Fruit fly (Drosophila melanogaster) whole organism, embryonic: ENCODE data around the gene Jon99Fii.

ENCODE experiments used
- Atf6 ChIP-seq: fragments of 200-800 bp; sonication (Bioruptor generic); IDR thresholded peaks from 2 replicates; pipeline ENCODE4 v1.3.6; 2022; ENCODE audit warnings: missing biosample characterization, missing genetic modification characterization
- Bteb2 ChIP-seq: fragments of 200-800 bp; sonication (Bioruptor generic); optimal IDR thresholded peaks from 2 replicates; lab custom pipeline; 2016; ENCODE audit warnings: missing biosample characterization, missing genetic modification characterization
- CG10431 ChIP-seq: fragments of 200-800 bp; sonication (Bioruptor generic); optimal IDR thresholded peaks from 3 replicates; lab custom pipeline; 2018; ENCODE audit warnings: missing biosample characterization, mild to moderate bottlenecking, missing genetic modification characterization
- CG10654 ChIP-seq: fragments of 200-800 bp; sonication (Bioruptor generic); optimal IDR thresholded peaks from 2 replicates; lab custom pipeline; 2016; ENCODE audit warnings: missing biosample characterization, missing genetic modification characterization
- CG11560 ChIP-seq: fragments of 200-800 bp; sonication (Bioruptor generic); IDR thresholded peaks from 3 replicates; pipeline ENCODE4 v1.3.6; 2022; ENCODE audit warnings: missing biosample characterization, missing genetic modification characterization
- CG12219 ChIP-seq: fragments of 200-800 bp; sonication (Bioruptor generic); optimal IDR thresholded peaks from 3 replicates; lab custom pipeline; 2018; ENCODE audit warnings: missing biosample characterization, mild to moderate bottlenecking, missing genetic modification characterization
- CG12299 ChIP-seq: fragments of 200-800 bp; sonication (Bioruptor generic); optimal IDR thresholded peaks from 2 replicates; lab custom pipeline; 2018; ENCODE audit warnings: missing biosample characterization, mild to moderate bottlenecking, missing genetic modification characterization
- CG12744 ChIP-seq: fragments of 200-800 bp; sonication (Bioruptor generic); optimal IDR thresholded peaks from 2 replicates; lab custom pipeline; 2016; ENCODE audit warnings: missing biosample characterization, missing genetic modification characterization
- CG14441 ChIP-seq: fragments of 200-800 bp; sonication (Bioruptor generic); IDR thresholded peaks from 2 replicates; pipeline ENCODE4 v1.3.6; 2022; ENCODE audit warnings: missing biosample characterization, missing genetic modification characterization
- CG1603 ChIP-seq: fragments of 200-800 bp; sonication (Bioruptor generic); optimal IDR thresholded peaks from 2 replicates; lab custom pipeline; 2019; ENCODE audit warnings: missing biosample characterization, mild to moderate bottlenecking, missing genetic modification characterization, moderate library complexity
- CG17361 ChIP-seq: fragments of 200-800 bp; sonication (Bioruptor generic); IDR thresholded peaks from 3 replicates; pipeline ENCODE4 v1.3.6; 2022; ENCODE audit warnings: missing biosample characterization, missing genetic modification characterization
- CG31224 ChIP-seq: fragments of 200-800 bp; sonication (Bioruptor generic); IDR thresholded peaks from 2 replicates; pipeline ENCODE4 v1.3.6; 2022; ENCODE audit warnings: missing biosample characterization, missing genetic modification characterization
- CG34224 ChIP-seq: fragments of 200-800 bp; sonication (Bioruptor generic); IDR thresholded peaks from 3 replicates; pipeline ENCODE4 v1.3.6; 2022; ENCODE audit warnings: missing biosample characterization, missing genetic modification characterization; ENCODE audit not compliant: partially characterized antibody
- CG34376 ChIP-seq: fragments of 200-800 bp; sonication (Bioruptor generic); optimal IDR thresholded peaks from 2 replicates; lab custom pipeline; 2018; ENCODE audit warnings: missing biosample characterization, mild to moderate bottlenecking, missing genetic modification characterization
- CG42726 ChIP-seq: fragments of 200-800 bp; sonication (Bioruptor generic); IDR thresholded peaks from 2 replicates; pipeline ENCODE4 v1.3.6; 2022; ENCODE audit warnings: missing biosample characterization, missing genetic modification characterization; ENCODE audit not compliant: partially characterized antibody
- CG4617 ChIP-seq: fragments of 200-800 bp; sonication (Bioruptor generic); optimal IDR thresholded peaks from 3 replicates; lab custom pipeline; 2016; ENCODE audit warnings: missing biosample characterization, missing genetic modification characterization, borderline replicate concordance
- CG8359 ChIP-seq: fragments of 200-800 bp; sonication (Bioruptor generic); optimal IDR thresholded peaks from 2 replicates; lab custom pipeline; 2017; ENCODE audit warnings: missing biosample characterization, mild to moderate bottlenecking, missing genetic modification characterization, borderline replicate concordance
- CG9727 ChIP-seq: fragments of 200-800 bp; sonication (Bioruptor generic); optimal IDR thresholded peaks from 3 replicates; lab custom pipeline; 2017; ENCODE audit warnings: missing biosample characterization, mild to moderate bottlenecking, missing genetic modification characterization
- Dip3 ChIP-seq: fragments of 200-800 bp; sonication (Bioruptor generic); optimal IDR thresholded peaks from 3 replicates; lab custom pipeline; 2016; ENCODE audit warnings: missing biosample characterization, missing genetic modification characterization
- Drgx ChIP-seq: fragments of 200-800 bp; sonication (Bioruptor generic); IDR thresholded peaks from 2 replicates; pipeline ENCODE4 v1.3.6; 2022; ENCODE audit warnings: missing biosample characterization, missing genetic modification characterization
- ERR ChIP-seq: fragments of 200-800 bp; sonication (Bioruptor generic); optimal IDR thresholded peaks from 2 replicates; lab custom pipeline; 2016; ENCODE audit warnings: missing biosample characterization, missing genetic modification characterization
- Elba2 ChIP-seq: fragments of 200-800 bp; sonication (Bioruptor generic); optimal IDR thresholded peaks from 3 replicates; lab custom pipeline; 2016; ENCODE audit warnings: missing biosample characterization, missing genetic modification characterization
- HLH4C ChIP-seq: fragments of 200-800 bp; sonication (Bioruptor generic); IDR thresholded peaks from 3 replicates; pipeline ENCODE4 v1.3.6; 2022; ENCODE audit warnings: missing biosample characterization, missing genetic modification characterization; ENCODE audit not compliant: partially characterized antibody
- Hr78 ChIP-seq, 2 experiments: fragments of 200-800 bp in 1 of 2; fragments of >200 bp in 1 of 2; sonication (Bioruptor generic) in 1 of 2; optimal IDR thresholded peaks; 2 replicates each; lab custom pipeline; 2017 to 2019; ENCODE audit warnings: missing biosample characterization in 2 of 2, missing genetic modification characterization in 2 of 2, mild to moderate bottlenecking in 1 of 2, moderate library complexity in 1 of 2
- Meics ChIP-seq: fragments of 200-800 bp; sonication (Bioruptor generic); optimal IDR thresholded peaks from 2 replicates; lab custom pipeline; 2017; ENCODE audit warnings: missing biosample characterization, mild to moderate bottlenecking, missing genetic modification characterization
- Neu2 ChIP-seq: fragments of 200-800 bp; sonication (Bioruptor generic); optimal IDR thresholded peaks from 3 replicates; lab custom pipeline; 2016; ENCODE audit warnings: missing biosample characterization, missing genetic modification characterization, borderline replicate concordance
- Pdp1 ChIP-seq, 2 experiments: fragments of 200-800 bp; sonication (Bioruptor generic); optimal IDR thresholded peaks; 3 replicates each; lab custom pipeline; 2016; ENCODE audit warnings: missing biosample characterization in 2 of 2, missing genetic modification characterization in 2 of 2, mild to moderate bottlenecking in 1 of 2, moderate library complexity in 1 of 2
- Poxn ChIP-seq: fragments of 200-800 bp; sonication (Bioruptor generic); IDR thresholded peaks from 2 replicates; pipeline ENCODE4 v1.3.6; 2022; ENCODE audit warnings: missing biosample characterization, missing genetic modification characterization
- Rx ChIP-seq: fragments of 200-800 bp; sonication (Bioruptor generic); IDR thresholded peaks from 2 replicates; pipeline ENCODE4 v1.3.6; 2022; ENCODE audit warnings: missing biosample characterization, missing genetic modification characterization
- Sox100B ChIP-seq: fragments of 200-800 bp; sonication (Bioruptor generic); optimal IDR thresholded peaks from 3 replicates; lab custom pipeline; 2018; ENCODE audit warnings: missing biosample characterization, mild to moderate bottlenecking, missing genetic modification characterization
- Tbp ChIP-seq: fragments of >200 bp; optimal IDR thresholded peaks from 2 replicates; lab custom pipeline; 2018; ENCODE audit warnings: missing biosample characterization, missing genetic modification characterization
- ase ChIP-seq: fragments of 200-800 bp; sonication (Bioruptor generic); IDR thresholded peaks from 3 replicates; pipeline ENCODE4 v1.3.6; 2022; ENCODE audit warnings: missing biosample characterization, missing genetic modification characterization
- bab2 ChIP-seq: fragments of 200-800 bp; sonication (Bioruptor generic); optimal IDR thresholded peaks from 2 replicates; lab custom pipeline; 2016; ENCODE audit warnings: missing biosample characterization, missing genetic modification characterization
- bbx ChIP-seq: fragments of 200-800 bp; sonication (Bioruptor generic); IDR thresholded peaks from 2 replicates; pipeline ENCODE4 v1.3.6; 2022; ENCODE audit warnings: missing biosample characterization, missing genetic modification characterization; ENCODE audit not compliant: partially characterized antibody
- cg ChIP-seq: fragments of 200-800 bp; sonication (Bioruptor generic); optimal IDR thresholded peaks from 3 replicates; lab custom pipeline; 2019; ENCODE audit warnings: missing biosample characterization, mild to moderate bottlenecking, missing genetic modification characterization, moderate library complexity
- chinmo ChIP-seq: fragments of 200-800 bp; sonication (Bioruptor generic); IDR thresholded peaks from 4 replicates; pipeline ENCODE4 v1.3.6; 2022; ENCODE audit warnings: missing biosample characterization, missing genetic modification characterization; ENCODE audit not compliant: partially characterized antibody
- gcm2 ChIP-seq: fragments of 200-800 bp; sonication (Bioruptor generic); optimal IDR thresholded peaks from 2 replicates; lab custom pipeline; 2016; ENCODE audit warnings: missing biosample characterization, missing genetic modification characterization
- hth ChIP-seq: fragments of >200 bp; optimal IDR thresholded peaks from 2 replicates; lab custom pipeline; 2017; ENCODE audit warnings: inconsistent platforms
- ind ChIP-seq: fragments of 200-800 bp; sonication (Bioruptor generic); optimal IDR thresholded peaks from 3 replicates; lab custom pipeline; 2016; ENCODE audit warnings: missing biosample characterization, missing genetic modification characterization
- lbe ChIP-seq: fragments of 200-800 bp; sonication (Bioruptor generic); optimal IDR thresholded peaks from 2 replicates; lab custom pipeline; 2016; ENCODE audit warnings: missing biosample characterization, mild to moderate bottlenecking, missing genetic modification characterization
- mam ChIP-seq: fragments of 200-800 bp; sonication (Bioruptor generic); optimal IDR thresholded peaks from 3 replicates; lab custom pipeline; 2016; ENCODE audit warnings: missing biosample characterization, missing genetic modification characterization
- mirr ChIP-seq: fragments of 200-800 bp; sonication (Bioruptor generic); optimal IDR thresholded peaks from 3 replicates; lab custom pipeline; 2018; ENCODE audit warnings: missing biosample characterization, mild to moderate bottlenecking, missing genetic modification characterization
- nom ChIP-seq: fragments of 200-800 bp; sonication (Bioruptor generic); optimal IDR thresholded peaks from 2 replicates; lab custom pipeline; 2017; ENCODE audit warnings: missing biosample characterization, missing genetic modification characterization, mild to moderate bottlenecking, moderate library complexity, missing genetic modification reagents
- ranshi ChIP-seq: fragments of 200-800 bp; sonication (Bioruptor generic); IDR thresholded peaks from 2 replicates; pipeline ENCODE4 v1.3.6; 2022; ENCODE audit warnings: missing biosample characterization, missing genetic modification characterization
- schlank ChIP-seq: fragments of 200-800 bp; sonication (Bioruptor generic); optimal IDR thresholded peaks from 2 replicates; lab custom pipeline; 2018; ENCODE audit warnings: missing biosample characterization, mild to moderate bottlenecking, missing genetic modification characterization
- sens ChIP-seq: fragments of 200-800 bp; sonication (Bioruptor generic); peaks from one replicate; lab custom pipeline; 2016; ENCODE audit warnings: missing biosample characterization, missing genetic modification characterization
- sens-2 ChIP-seq: fragments of 200-800 bp; sonication (Bioruptor generic); IDR thresholded peaks from 2 replicates; pipeline ENCODE4 v1.3.6; 2022; ENCODE audit warnings: missing biosample characterization, missing genetic modification characterization
- stc ChIP-seq: fragments of 200-800 bp; sonication (Bioruptor generic); IDR thresholded peaks from 2 replicates; pipeline ENCODE4 v1.3.6; 2022; ENCODE audit warnings: missing biosample characterization, missing genetic modification characterization
- sug ChIP-seq: fragments of 200-800 bp; optimal IDR thresholded peaks from 2 replicates; lab custom pipeline; 2019; ENCODE audit warnings: missing biosample characterization, mild to moderate bottlenecking, missing genetic modification characterization, moderate library complexity
- tll ChIP-seq, 2 experiments: fragments of 200-800 bp in 1 of 2; fragments of >200 bp in 1 of 2; sonication (Bioruptor generic) in 1 of 2; optimal IDR thresholded peaks; 2 replicates each; lab custom pipeline; 2017 to 2019; ENCODE audit warnings: missing biosample characterization in 2 of 2, missing genetic modification characterization in 2 of 2, mild to moderate bottlenecking in 1 of 2, moderate library complexity in 1 of 2
- tx ChIP-seq: fragments of 200-800 bp; sonication (Bioruptor generic); optimal IDR thresholded peaks from 2 replicates; lab custom pipeline; 2016; ENCODE audit warnings: missing biosample characterization, missing genetic modification characterization
- vvl ChIP-seq: fragments of 200-800 bp; sonication (Bioruptor generic); IDR thresholded peaks from 2 replicates; pipeline ENCODE4 v1.3.6; 2022; ENCODE audit warnings: missing biosample characterization, missing genetic modification characterization

The Jon99Fii gene

dm6 chr3R:30450224-30450623 lies 37.5 kb downstream of the Jon99Fii start (continued):
- TF ChIP-seq CG4617 (GFP tag; lab: Kevin White, UChicago): peak; percentile 22
- TF ChIP-seq tll (GFP tag; optimal IDR thresholded peaks at IDR 0.05; lab: Kevin White, UChicago): no peak
- TF ChIP-seq gcm2 (GFP tag; lab: Kevin White, UChicago): peak; percentile 72
- no peak for TF ChIP-seq hth
- TF ChIP-seq Tbp (GFP tag; lab: Kevin White, UChicago): no peak
- no peak for TF ChIP-seq Neu2 (GFP tag; lab: Kevin White, UChicago)
- peak; percentile 75 for TF ChIP-seq mam
- TF ChIP-seq tx (GFP tag; lab: Kevin White, UChicago): peak; percentile 59
- TF ChIP-seq Poxn (GFP tag; lab: Robert Waterston, UW): peak; percentile 47; the same call in 1 of the 2 replicates
- TF ChIP-seq CG31224: peak; percentile 57
- peak; percentile 53; the same call in 1 of the 2 replicates for TF ChIP-seq Rx
- peak; percentile 79; the same call in 1 of the 2 replicates for TF ChIP-seq ranshi (GFP tag; lab: Robert Waterston, UW)
- TF ChIP-seq Drgx (GFP tag; lab: Robert Waterston, UW): peak; percentile 7; the same call in 1 of the 2 replicates
- peak; percentile 86 for TF ChIP-seq vvl (GFP tag; lab: Robert Waterston, UW)
- TF ChIP-seq Sox100B: peak; percentile 67
- no peak for TF ChIP-seq cg (GFP tag; lab: Kevin White, UChicago)
- peak; percentile 74 for TF ChIP-seq nom (GFP tag; lab: Kevin White, UChicago)
- no peak for TF ChIP-seq Dip3 (GFP tag; lab: Kevin White, UChicago)
- TF ChIP-seq CG12219 (GFP tag; lab: Kevin White, UChicago): peak; percentile 50
- TF ChIP-seq schlank (tag; lab: Kevin White, UChicago): peak; percentile 62
- TF ChIP-seq ind (GFP tag; lab: Kevin White, UChicago): no peak
- peak; percentile 88 for TF ChIP-seq CG9727 (GFP tag; lab: Kevin White, UChicago)
- TF ChIP-seq Atf6 (GFP tag; lab: Robert Waterston, UW): peak; percentile 30; the same call in 1 of the 2 replicates
- peak; percentile 87 for TF ChIP-seq CG10654 (GFP tag; lab: Kevin White, UChicago)
- peak; percentile 72 for TF ChIP-seq stc (GFP tag; lab: Robert Waterston, UW)
- TF ChIP-seq CG12744 (GFP tag; lab: Kevin White, UChicago): peak; percentile 83
- peak; percentile 59 for TF ChIP-seq CG1603 (tag; lab: Kevin White, UChicago)
- no peak for TF ChIP-seq bbx (GFP tag; lab: Robert Waterston, UW)
- peak; percentile 67 to 81 for TF ChIP-seq Pdp1 (GFP tag; optimal IDR thresholded peaks at IDR 0.05; lab: Kevin White, UChicago)
- TF ChIP-seq CG34224 (GFP tag; lab: Robert Waterston, UW): peak; percentile 52; the same call in 1 of the 3 replicates
- peak; percentile 94 for TF ChIP-seq lbe (GFP tag; lab: Kevin White, UChicago)
- TF ChIP-seq CG17361: no peak
- TF ChIP-seq CG10431 (GFP tag; lab: Kevin White, UChicago): peak; percentile 70
- TF ChIP-seq CG14441 (GFP tag; lab: Robert Waterston, UW): peak; percentile 53; the same call in 1 of the 2 replicates
- no peak for TF ChIP-seq CG12299
- no peak for TF ChIP-seq Elba2 (GFP tag; lab: Kevin White, UChicago)
- TF ChIP-seq CG42726 (GFP tag; lab: Robert Waterston, UW): no peak
- peak; percentile 76 for TF ChIP-seq Meics (GFP tag; lab: Kevin White, UChicago)
- peak; percentile 85 for TF ChIP-seq bab2
- peak; percentile 49 for TF ChIP-seq CG8359

- TF ChIP-seq mirr: peak; percentile 78
- TF ChIP-seq Bteb2 (GFP tag; lab: Kevin White, UChicago): no peak
- peak; percentile 48 for TF ChIP-seq ERR
- peak; percentile 66 for TF ChIP-seq sens (GFP tag; lab: Kevin White, UChicago)
- peak; percentile 26 for TF ChIP-seq CG34376 (GFP tag; lab: Kevin White, UChicago)
- TF ChIP-seq chinmo: peak; percentile 61; the same call in 2 of the 4 replicates
- peak; percentile 83 for TF ChIP-seq sens-2 (GFP tag; lab: Robert Waterston, UW)
- no peak for TF ChIP-seq CG11560 (tag; lab: Robert Waterston, UW)
- TF ChIP-seq HLH4C (GFP tag; lab: Robert Waterston, UW): peak; percentile 8; the same call in 2 of the 3 replicates
- peak in 1 of 2 experiments; percentile 94 for TF ChIP-seq Hr78 (GFP tag; optimal IDR thresholded peaks at IDR 0.05; lab: Kevin White, UChicago)
- TF ChIP-seq ase (GFP tag; lab: Robert Waterston, UW): no peak
- peak; percentile 92 for TF ChIP-seq sug
Measured at dm6 chr3R:30449446-30449845, 38.3 kb downstream of the Jon99Fii start.
